Worm (Caenorhabditis elegans): ENCODE results near the gene ZK688.1.

ZK688.1 gene

DNA sequence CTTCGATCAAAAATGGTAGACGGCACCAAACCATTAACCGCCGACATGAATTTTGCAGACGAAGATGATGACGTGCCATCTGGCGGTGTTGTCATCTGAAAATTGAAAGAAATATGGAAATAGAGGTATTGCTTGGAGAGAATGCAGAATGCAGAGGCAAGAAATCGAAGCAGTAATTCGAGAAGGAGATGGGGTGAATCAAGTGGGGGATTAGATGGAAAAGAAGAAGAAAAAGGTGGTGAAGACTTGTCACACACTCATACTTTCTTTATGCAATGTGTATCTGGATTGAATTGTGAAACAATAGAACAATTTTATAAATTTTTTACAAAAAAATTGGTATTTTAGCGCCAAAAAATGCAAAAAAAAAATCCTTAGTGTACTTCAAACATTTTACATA is 15.5 kb downstream of the ZK688.1 start, which contains the start of gene tag-250:
Gene tag-250, minus strand, starts transcription at position 101 of the 400 bp plus-strand sequence.
- TF ChIP-seq him-1 (tag; optimal IDR thresholded peaks at IDR 0.05), result no peak
- TF ChIP-seq W03F9.2 (tag; optimal IDR thresholded peaks at IDR 0.05), result no peak
- TF ChIP-seq dao-5 (tag; optimal IDR thresholded peaks at IDR 0.05), result no peak

- TF ChIP-seq him-1 (tag; optimal IDR thresholded peaks at IDR 0.05) (no peak), W03F9.2 (tag; optimal IDR thresholded peaks at IDR 0.05) (no peak), dao-5 (tag; optimal IDR thresholded peaks at IDR 0.05) (no peak)
These were observed 16.6 kb downstream of the ZK688.1 start for ce11 chrIII:7925968-7926367.

- TF ChIP-seq W03F9.2 (tag; optimal IDR thresholded peaks at IDR 0.05) (peak; percentile 53), dao-5 (tag; optimal IDR thresholded peaks at IDR 0.05) (no peak)
These were observed 19.3 kb downstream of the ZK688.1 start, which contains the start of the genes C29E4.13 and npp-15 for ce11 chrIII:7928549-7929129. C29E4.13 (minus strand) TSS chrIII:7928717. npp-15 (plus strand) TSS chrIII:7929043.

- TF ChIP-seq W03F9.2 (tag; optimal IDR thresholded peaks at IDR 0.05) (no peak), him-1 (tag; optimal IDR thresholded peaks at IDR 0.05) (no peak), dao-5 (tag; optimal IDR thresholded peaks at IDR 0.05) (no peak)
These were observed 23.9 kb downstream of the ZK688.1 start, which contains the start of gene ran-2 for ce11 chrIII:7933235-7933634. ran-2 (plus strand) TSS chrIII:7933535.

DNA sequence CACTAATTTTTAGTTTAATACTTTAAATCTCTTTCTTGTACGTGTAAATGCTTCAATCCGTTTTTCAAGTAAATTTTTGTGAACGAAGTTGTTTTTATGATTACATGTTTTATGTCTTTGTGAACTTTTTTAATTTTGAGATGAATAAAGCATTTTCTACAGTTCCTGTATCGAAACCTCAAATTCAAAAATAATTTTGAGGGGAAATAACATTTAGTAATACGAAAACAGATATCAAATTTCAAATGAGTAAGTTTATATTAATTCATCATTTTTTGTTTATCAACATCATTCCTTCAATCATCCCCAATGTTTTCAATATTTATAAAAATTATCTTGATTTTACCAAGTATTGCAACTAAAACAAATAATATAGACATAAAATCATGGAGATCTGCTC is 28.2 kb downstream of the ZK688.1 start, which contains the start of gene C29E4.10:
Gene C29E4.10, plus strand, starts transcription at position 301 of the 400 bp plus-strand sequence.
- TF ChIP-seq dao-5 (tag; optimal IDR thresholded peaks at IDR 0.05), result no peak
- no peak for TF ChIP-seq him-1 (tag; optimal IDR thresholded peaks at IDR 0.05)
- no peak for TF ChIP-seq W03F9.2 (tag; optimal IDR thresholded peaks at IDR 0.05)

DNA sequence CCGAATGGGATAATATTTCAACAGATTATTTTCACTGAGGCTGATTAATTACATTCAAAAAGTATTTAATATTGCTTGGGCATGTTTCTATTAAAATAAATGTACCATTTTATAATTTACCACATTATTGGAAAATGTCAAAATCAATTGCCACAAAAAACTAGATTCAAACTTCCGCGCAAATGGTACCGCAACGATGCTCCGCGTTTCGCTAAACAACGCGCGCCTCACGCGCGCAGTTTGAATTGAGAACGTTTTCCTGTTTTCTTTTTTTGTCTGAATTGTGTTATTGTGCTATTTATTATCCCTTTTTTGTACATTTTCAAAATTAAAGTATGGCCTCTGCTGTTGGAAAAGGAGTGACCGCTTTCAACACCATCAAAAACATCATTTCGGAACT is 31.5 kb downstream of the ZK688.1 start, which contains the start of gene C29E4.12:
Gene C29E4.12, plus strand, starts transcription at position 333 of the 400 bp plus-strand sequence.
- TF ChIP-seq W03F9.2 (tag; optimal IDR thresholded peaks at IDR 0.05), result no peak
- no peak for TF ChIP-seq dao-5 (tag; optimal IDR thresholded peaks at IDR 0.05)
- no peak for TF ChIP-seq him-1 (tag; optimal IDR thresholded peaks at IDR 0.05)

DNA sequence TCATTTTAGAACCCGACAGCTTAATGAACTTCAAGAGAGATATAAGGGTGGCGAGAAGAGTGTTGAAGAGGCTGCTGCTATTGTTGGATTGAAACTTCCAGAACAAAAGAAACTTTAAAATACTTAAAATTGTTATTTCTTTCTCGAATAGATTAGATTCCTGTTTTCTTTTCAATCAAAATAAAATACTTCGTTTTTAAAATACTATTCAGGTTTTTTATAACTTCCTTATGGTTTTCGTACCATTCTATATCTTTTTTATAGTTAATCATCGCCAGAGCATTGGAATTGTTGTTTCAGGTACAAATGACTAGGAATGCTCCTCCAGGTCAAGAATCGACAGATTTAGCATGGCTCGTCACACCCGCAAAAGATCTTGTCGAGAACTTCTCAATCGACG is 32.1 kb downstream of the ZK688.1 start, which contains the start of gene kle-2:
Gene kle-2, plus strand, starts transcription at position 301 of the 400 bp plus-strand sequence.
- TF ChIP-seq W03F9.2 (tag; optimal IDR thresholded peaks at IDR 0.05), result no peak
- TF ChIP-seq him-1 (tag; optimal IDR thresholded peaks at IDR 0.05), result no peak
- TF ChIP-seq dao-5 (tag; optimal IDR thresholded peaks at IDR 0.05), result no peak

DNA sequence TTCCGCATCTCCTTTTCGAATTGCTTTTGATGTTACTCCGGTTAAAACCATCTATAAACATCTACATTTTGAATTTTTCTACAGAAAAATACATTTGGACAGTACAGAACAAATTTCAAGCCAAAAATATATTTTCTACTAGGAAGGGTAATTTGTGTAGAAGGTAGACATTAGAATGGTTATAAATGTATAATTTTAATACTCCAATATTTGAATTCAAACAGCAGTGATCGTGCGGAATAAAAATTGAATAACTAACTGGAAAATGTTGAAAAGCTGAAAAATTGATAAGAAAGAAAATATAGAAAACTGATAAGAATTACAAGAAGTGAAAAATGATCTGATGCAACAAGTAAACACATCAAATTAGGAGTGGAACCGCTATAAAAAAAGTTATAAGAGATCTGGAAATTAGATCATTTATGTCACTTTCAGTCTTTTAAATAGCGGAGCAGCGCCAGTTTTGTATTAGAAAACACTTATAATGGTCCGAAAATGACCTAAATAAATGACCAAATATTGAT is 37.7 kb downstream of the ZK688.1 start, which contains the start of gene gsto-1:
Gene gsto-1, minus strand, starts transcription at position 51 of the 524 bp plus-strand sequence.
- TF ChIP-seq dao-5 (tag; optimal IDR thresholded peaks at IDR 0.05), result no peak
- TF ChIP-seq him-1 (tag; optimal IDR thresholded peaks at IDR 0.05), result no peak
- no peak for TF ChIP-seq W03F9.2 (tag; optimal IDR thresholded peaks at IDR 0.05)

DNA sequence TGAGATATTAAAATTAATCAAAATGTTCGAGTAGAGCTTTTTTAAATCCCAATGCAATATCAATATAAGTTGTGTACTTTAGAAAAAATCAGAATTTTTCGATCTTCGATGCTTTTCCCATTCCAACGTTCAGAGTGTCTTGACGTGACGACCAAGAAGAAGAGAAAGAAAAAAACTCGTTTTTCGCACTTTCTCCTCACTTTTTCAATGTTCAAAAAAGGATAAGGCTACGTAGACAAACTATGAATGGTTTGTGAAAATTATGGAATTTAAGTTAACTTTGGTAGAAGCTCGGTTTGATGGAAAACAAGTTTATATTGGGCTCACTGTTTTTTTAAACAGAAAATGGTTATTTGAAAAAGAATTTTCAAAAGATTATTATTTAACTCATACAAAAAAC is 38.3 kb downstream of the ZK688.1 start:
- TF ChIP-seq him-1 (tag; optimal IDR thresholded peaks at IDR 0.05) (no peak), dao-5 (tag; optimal IDR thresholded peaks at IDR 0.05) (no peak), W03F9.2 (tag; optimal IDR thresholded peaks at IDR 0.05) (no peak)

DNA sequence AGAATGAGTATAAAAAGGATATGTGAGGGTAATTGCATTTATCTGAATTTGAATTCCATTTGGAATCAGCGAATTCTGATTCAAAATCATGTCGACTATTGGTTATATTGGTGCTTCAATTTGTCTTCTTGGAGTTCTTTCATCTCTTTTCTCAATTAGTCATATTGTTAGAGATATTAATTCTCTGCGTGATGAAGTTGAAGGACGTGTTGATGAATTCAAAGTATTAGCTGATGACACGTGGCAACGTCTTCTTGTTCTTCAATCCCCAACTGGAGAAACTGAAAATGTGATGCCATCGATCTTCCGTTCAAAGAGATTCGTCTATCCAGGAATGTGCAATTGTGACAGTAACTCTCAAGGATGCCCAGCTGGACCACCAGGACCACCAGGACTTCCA is 39.4 kb downstream of the ZK688.1 start, which contains the start of gene col-90:
Gene col-90, plus strand, starts transcription at position 37 of the 400 bp plus-strand sequence.
- no peak for TF ChIP-seq W03F9.2 (tag; optimal IDR thresholded peaks at IDR 0.05)
- TF ChIP-seq dao-5 (tag; optimal IDR thresholded peaks at IDR 0.05), result no peak
- TF ChIP-seq him-1 (tag; optimal IDR thresholded peaks at IDR 0.05), result no peak

DNA sequence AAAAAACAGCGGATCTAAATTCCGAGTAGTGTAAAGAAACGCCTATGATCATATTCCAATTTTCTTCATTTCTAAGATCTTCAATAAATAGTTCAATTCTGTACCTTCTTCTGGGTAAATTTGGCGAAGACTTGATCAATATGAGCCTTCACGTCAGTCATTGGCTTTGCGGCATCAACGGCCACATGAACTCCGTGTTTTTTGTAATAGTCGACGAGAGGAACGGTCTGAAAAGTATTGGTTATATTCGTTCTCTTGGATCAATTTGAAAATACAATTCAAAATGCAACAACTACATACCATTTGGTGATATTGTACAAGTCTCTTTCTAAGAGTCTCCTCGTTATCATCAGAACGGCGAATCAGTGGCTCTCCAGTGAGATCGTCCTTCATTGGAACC is 41.1 kb downstream of the ZK688.1 start:
- no peak for TF ChIP-seq W03F9.2 (tag; optimal IDR thresholded peaks at IDR 0.05)
- no peak for TF ChIP-seq him-1 (tag; optimal IDR thresholded peaks at IDR 0.05)

- no peak for TF ChIP-seq dao-5 (tag; optimal IDR thresholded peaks at IDR 0.05)
- no peak for TF ChIP-seq W03F9.2 (tag; optimal IDR thresholded peaks at IDR 0.05)
- no peak for TF ChIP-seq him-1 (tag; optimal IDR thresholded peaks at IDR 0.05)
These were observed 42.9 kb downstream of the ZK688.1 start, which contains the start of gene C29E4.15 for ce11 chrIII:7952077-7952765. C29E4.15 (plus strand) TSS chrIII:7952623.

ce11 chrIII:7953208-7953607 is 43.8 kb downstream of the ZK688.1 start, which contains the start of gene let-754:
let-754 (minus strand) TSS chrIII:7953308.
- TF ChIP-seq him-1 (tag; optimal IDR thresholded peaks at IDR 0.05) (no peak), dao-5 (tag; optimal IDR thresholded peaks at IDR 0.05) (no peak), W03F9.2 (tag; optimal IDR thresholded peaks at IDR 0.05) (no peak)

DNA sequence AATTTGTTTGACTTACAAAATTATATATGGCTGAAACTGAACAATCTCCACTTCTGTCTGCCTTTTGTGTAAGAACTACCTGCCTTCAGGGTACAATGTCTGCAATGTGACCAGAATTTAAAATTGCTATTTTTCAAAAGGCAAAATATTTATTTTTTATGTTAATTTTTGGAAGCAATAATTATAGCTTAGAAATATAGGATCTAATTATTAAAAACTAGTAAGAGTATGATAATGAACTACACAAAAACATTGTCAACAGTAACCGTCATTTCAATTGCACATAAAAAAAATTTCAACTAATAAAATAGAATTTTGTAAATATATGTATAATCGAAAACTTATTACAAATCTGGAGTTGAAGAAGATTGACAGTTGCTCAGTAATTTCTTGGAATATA is 47.6 kb downstream of the ZK688.1 start, which contains the start of gene C29E4.9:
Gene C29E4.9, minus strand, starts transcription at position 101 of the 400 bp plus-strand sequence.
- TF ChIP-seq dao-5 (tag; optimal IDR thresholded peaks at IDR 0.05), result no peak
- TF ChIP-seq him-1 (tag; optimal IDR thresholded peaks at IDR 0.05), result no peak
- no peak for TF ChIP-seq W03F9.2 (tag; optimal IDR thresholded peaks at IDR 0.05)

All from whole organism, L4/young adult.